Fruit fly (Drosophila melanogaster) whole organism, larva: ENCODE data around the gene nop5.
A peak's percentile ranks its signal among the peaks of the same experiment; 100 is the strongest.

ENCODE experiments used
- noc ChIP-seq: fragments of 200-800 bp; sonication (Bioruptor generic); optimal IDR thresholded peaks from 3 replicates; lab custom pipeline; 2019; ENCODE audit warnings: missing biosample characterization, mild to moderate bottlenecking, missing genetic modification characterization, moderate library complexity

Gene nop5

dm6 chr2L:6918517-6919202, at the start of gene nop5:
TSS of gene nop5 (minus strand) at chr2L:6918743.
- no peak for TF ChIP-seq noc (tag; lab: Kevin White, UChicago)

- no peak for TF ChIP-seq noc (tag; lab: Kevin White, UChicago)
Measured at dm6 chr2L:6968013-6968517, 49.5 kb upstream of the nop5 start.

DNA sequence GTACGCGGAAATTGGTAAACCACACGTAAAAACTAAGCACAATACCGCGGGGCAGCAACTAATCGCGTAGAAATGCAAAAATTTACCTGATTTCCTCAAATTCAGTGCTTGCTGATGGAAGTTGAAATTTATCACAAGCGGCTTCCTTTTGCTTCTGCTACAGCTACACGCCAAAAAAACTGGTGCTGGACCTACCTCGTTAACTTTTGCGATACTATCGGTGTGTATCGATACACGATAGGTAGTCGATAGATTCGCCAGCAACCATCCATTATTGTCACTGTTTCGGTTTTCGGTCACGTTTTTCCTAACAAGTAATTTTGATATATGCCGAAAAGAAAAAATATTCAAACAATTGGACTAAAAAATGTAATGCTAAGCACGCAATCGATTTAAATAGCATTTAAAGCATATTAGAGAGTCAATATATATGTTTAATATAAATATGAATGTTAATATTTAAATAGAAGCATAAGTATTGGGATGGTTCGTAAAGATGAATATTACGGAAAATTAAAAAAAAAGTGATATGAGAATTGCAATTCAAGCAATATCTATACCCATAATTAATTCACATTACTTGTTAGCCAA, 49.0 kb upstream of the nop5 start, which contains the start of gene Sumo:
TSS of gene Sumo (minus strand) at position 223 of the 591 bp plus-strand sequence.
- TF ChIP-seq noc (tag; lab: Kevin White, UChicago): no peak

DNA sequence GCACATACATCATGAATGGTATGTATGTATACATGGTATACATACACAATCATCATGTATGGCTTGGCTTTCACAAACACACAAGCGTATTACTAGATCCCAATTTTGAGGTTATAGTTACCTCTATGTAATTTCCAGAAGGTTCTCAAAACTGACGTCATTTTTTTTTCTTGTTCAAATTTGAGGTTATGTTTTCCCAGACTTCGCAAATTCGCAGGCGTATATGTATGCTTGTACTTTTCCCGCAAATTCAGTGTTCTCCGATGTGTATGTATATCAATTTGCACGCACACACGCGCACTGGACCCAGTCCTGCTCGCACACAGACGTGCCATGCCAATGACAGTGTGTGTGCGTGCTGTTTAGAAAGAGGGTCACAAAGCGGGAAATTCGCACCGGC, 47.8 kb upstream of the nop5 start:
- no peak for TF ChIP-seq noc (tag; lab: Kevin White, UChicago)

- TF ChIP-seq noc (tag; lab: Kevin White, UChicago): no peak
Measured at dm6 chr2L:6964632-6965031, 46.1 kb upstream of the nop5 start.

dm6 chr2L:6964022-6964434, 45.5 kb upstream of the nop5 start, which contains the start of the genes sip2 and Coprox:
TSS of gene sip2 (minus strand) at chr2L:6964074.
TSS of gene Coprox (plus strand) at chr2L:6964421.
- peak; percentile 59 for TF ChIP-seq noc (tag; lab: Kevin White, UChicago)

dm6 chr2L:6960165-6960564, 41.6 kb upstream of the nop5 start, which contains the start of the genes Atac1 and Hmgcl:
TSS of gene Atac1 (minus strand) at chr2L:6960328.
TSS of gene Hmgcl (plus strand) at chr2L:6960377.
- no peak for TF ChIP-seq noc (tag; lab: Kevin White, UChicago)

DNA sequence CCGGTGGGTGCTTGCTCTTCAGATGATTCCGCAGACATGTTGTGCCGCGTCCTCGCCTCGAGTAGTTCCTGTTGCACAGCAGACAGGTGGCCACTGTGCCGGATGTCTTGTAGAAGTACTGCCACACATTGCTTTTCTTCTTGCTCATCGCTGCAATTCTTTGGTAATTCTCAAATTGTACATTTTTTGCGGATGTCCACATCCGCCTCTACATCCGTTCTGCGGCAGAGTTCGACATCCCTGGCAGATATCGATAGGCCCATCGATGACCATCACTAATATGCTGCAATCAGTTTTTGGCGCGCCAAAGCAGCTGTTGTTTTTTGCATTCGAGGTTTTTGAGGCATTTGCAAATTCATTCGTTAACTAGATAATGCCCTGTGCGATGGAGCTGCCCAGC, 38.2 kb upstream of the nop5 start, which contains the start of the genes CG13775 and CG3430:
TSS of gene CG13775 (minus strand) at position 226 of the 400 bp plus-strand sequence.
TSS of gene CG3430 (plus strand) at position 284 of the 400 bp plus-strand sequence.
- TF ChIP-seq noc (tag; lab: Kevin White, UChicago): no peak

DNA sequence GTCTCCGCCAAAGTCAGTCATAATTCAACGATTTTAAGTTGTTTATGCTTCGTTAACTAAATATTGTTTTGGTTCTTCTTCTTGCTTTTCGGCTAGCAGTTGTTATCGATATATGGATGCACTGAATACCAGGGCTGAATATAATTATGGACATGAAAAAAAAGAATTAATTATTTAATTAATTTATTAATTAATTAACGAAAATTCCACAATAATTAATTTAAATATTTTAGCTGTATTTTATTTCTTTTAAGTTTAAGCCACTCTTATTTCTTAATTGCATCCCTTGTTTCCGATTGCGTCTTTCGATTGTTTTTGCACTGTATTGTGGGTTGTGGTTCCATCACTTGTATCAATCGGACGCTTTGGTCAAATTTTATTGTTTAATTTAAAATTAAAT, 31.6 kb upstream of the nop5 start, which contains the start of the genes Gas41 and SA1:
TSS of gene Gas41 (minus strand) at position 112 of the 400 bp plus-strand sequence.
TSS of gene SA1 (plus strand) at position 326 of the 400 bp plus-strand sequence.
- peak; percentile 89 for TF ChIP-seq noc (tag; lab: Kevin White, UChicago)

DNA sequence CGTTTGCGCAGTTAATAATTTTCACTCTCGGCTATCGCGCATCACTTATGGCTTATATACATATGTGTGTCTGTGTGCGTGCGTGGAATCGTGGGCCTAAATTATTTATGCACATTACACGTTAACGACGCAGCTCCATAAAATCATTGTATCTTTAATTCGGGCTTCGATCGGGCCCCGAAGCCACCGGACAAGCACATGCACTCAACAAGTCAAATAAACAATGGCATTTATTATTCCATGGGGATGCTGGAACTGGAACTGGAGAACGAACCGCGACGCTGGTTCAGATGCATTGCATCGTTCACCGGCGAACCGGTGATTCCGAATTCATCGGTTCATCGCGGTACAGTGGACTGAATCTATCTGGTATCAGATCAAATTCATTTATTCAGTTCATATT, 30.0 kb upstream of the nop5 start, which contains the start of gene ihog:
TSS of gene ihog (minus strand) at position 269 of the 403 bp plus-strand sequence.
- TF ChIP-seq noc (tag; lab: Kevin White, UChicago): no peak

DNA sequence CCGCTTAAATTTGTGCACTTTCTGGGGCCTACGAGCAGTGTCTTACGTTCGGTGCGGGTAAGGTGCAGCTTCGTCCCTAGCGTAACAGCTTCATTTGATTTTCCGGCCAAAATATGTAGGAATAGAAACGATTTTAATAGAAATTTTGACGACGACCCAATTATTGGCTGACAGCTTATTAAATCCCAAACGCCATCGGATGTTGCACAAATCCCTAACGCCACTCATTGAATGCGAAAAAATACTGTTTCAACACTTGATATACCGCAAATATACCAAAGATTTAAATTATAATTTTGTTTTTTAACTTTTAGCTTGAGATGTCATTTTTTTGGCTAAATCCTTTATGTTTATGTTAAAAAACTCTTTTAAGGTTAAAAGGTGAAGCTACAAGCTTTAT, 26.5 kb upstream of the nop5 start, which contains the start of gene Fgop2:
TSS of gene Fgop2 (minus strand) at position 202 of the 400 bp plus-strand sequence.
- TF ChIP-seq noc (tag; lab: Kevin White, UChicago): no peak

DNA sequence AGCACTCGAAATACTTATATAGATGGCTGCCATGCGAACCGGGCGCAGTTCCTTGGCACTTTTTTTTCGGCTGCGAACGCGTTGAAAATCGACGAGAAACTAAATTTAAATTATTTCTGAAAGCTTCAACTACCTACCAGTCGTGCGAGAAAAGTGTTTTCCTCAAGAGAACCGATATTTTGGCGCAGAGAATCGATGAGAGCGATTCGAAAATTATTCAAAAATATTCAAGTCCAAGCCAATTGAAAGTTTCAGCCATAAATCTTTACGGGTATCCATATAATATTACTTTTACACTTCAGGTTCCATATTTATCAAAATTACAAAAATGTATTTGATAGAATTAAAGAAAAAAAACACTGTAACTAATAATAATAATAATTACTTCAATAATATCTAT, 24.2 kb upstream of the nop5 start, which contains the start of gene CG18304:
TSS of gene CG18304 (minus strand) at position 101 of the 400 bp plus-strand sequence.
- TF ChIP-seq noc (tag; lab: Kevin White, UChicago): no peak

dm6 chr2L:6941731-6942130, 23.2 kb upstream of the nop5 start:
- no peak for TF ChIP-seq noc (tag; lab: Kevin White, UChicago)

DNA sequence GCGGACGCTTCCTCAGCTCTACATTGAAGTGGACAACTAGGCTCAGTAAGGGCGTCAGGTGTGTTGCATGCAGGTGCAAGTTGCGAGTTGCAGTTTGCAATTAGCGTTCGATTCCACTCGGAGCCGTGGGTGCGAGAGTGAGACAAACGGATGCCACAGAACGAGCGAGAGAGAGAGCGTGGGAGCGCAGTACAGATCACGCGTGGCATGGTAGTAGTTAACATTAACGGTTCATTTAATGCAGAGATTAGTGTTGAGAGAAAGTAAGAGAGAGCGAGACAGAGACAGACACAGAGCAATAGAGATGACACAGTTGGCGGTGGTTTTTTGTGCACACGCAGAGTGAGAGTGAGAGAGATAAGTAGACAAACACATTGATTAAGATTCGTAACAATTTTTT, 21.2 kb upstream of the nop5 start:
- no peak for TF ChIP-seq noc (tag; lab: Kevin White, UChicago)

- TF ChIP-seq noc (tag; lab: Kevin White, UChicago): no peak
Measured at dm6 chr2L:6931821-6932220, 13.3 kb upstream of the nop5 start, which contains the start of gene CG43232. TSS of gene CG43232 (plus strand) at chr2L:6932121.

DNA sequence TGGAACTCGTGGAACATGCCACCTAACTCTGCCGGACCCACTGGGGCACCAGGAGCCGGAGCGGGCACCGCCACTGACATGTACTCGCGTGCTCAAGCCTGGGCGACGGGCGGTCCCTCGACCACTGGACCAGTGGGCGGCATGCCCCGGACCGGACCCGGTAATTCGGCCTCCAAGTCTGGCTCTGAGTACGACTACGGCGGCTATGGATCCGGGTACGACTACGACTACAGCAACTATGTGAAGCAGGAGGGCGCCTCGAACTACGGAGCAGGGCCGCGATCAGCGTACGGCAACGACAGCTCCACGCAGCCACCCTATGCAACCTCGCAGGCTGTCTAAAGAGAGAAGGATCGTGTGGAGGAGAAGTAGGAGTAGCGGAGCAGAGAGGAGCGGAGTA, 6.6 kb upstream of the nop5 start:
- TF ChIP-seq noc (tag; lab: Kevin White, UChicago): no peak
